Fruit fly (Drosophila melanogaster) whole organism, adult: ENCODE data around the gene CG3078.

Experiments
- CG11617 ChIP-seq: fragments of 200-800 bp; sonication (Bioruptor generic); optimal IDR thresholded peaks from 2 replicates; lab custom pipeline; 2017; ENCODE audit warnings: mild to moderate bottlenecking, missing biosample characterization, missing genetic modification reagents, missing genetic modification characterization
- CG12768 ChIP-seq: fragments of 200-800 bp; sonication (Bioruptor generic); optimal IDR thresholded peaks from 2 replicates; lab custom pipeline; 2017; ENCODE audit warnings: missing biosample characterization, missing genetic modification characterization, mild to moderate bottlenecking, moderate library complexity, missing genetic modification reagents
- CG14711 ChIP-seq: fragments of 200-800 bp; sonication (Bioruptor generic); optimal IDR thresholded peaks from 2 replicates; lab custom pipeline; 2018; ENCODE audit warnings: missing biosample characterization, mild to moderate bottlenecking, missing genetic modification characterization, moderate library complexity
- CG1620 ChIP-seq: fragments of 200-800 bp; sonication (Bioruptor generic); optimal IDR thresholded peaks from 2 replicates; lab custom pipeline; 2016; ENCODE audit warnings: missing biosample characterization, missing genetic modification characterization
- CG33017 ChIP-seq: fragments of 200-800 bp; sonication (Bioruptor generic); optimal IDR thresholded peaks from 2 replicates; lab custom pipeline; 2018; ENCODE audit warnings: missing biosample characterization, mild to moderate bottlenecking, missing genetic modification characterization, moderate library complexity
- CG5204 ChIP-seq: fragments of 200-800 bp; sonication (Bioruptor generic); optimal IDR thresholded peaks from 2 replicates; lab custom pipeline; 2016; ENCODE audit warnings: missing biosample characterization, missing genetic modification characterization
- CG7045 ChIP-seq: fragments of 200-800 bp; sonication (Bioruptor generic); optimal IDR thresholded peaks from 2 replicates; lab custom pipeline; 2017; ENCODE audit warnings: missing biosample characterization, mild to moderate bottlenecking, missing genetic modification characterization
- CG7101 ChIP-seq: fragments of 200-800 bp; sonication (Bioruptor generic); optimal IDR thresholded peaks from 2 replicates; lab custom pipeline; 2018; ENCODE audit warnings: missing biosample characterization, mild to moderate bottlenecking, missing genetic modification characterization, moderate library complexity
- Clk ChIP-seq: fragments of 200-800 bp; sonication (Bioruptor generic); optimal IDR thresholded peaks from 2 replicates; lab custom pipeline; 2017; ENCODE audit warnings: missing biosample characterization, missing genetic modification characterization
- Crg-1 ChIP-seq: fragments of 200-800 bp; sonication (Bioruptor generic); optimal IDR thresholded peaks from 2 replicates; lab custom pipeline; 2016; ENCODE audit warnings: missing biosample characterization, missing genetic modification characterization
- Hr96 ChIP-seq: fragments of 200-800 bp; sonication (Bioruptor generic); optimal IDR thresholded peaks from 2 replicates; lab custom pipeline; 2016; ENCODE audit warnings: missing biosample characterization, missing genetic modification characterization
- Mnt ChIP-seq: fragments of 200-800 bp; sonication (Bioruptor generic); optimal IDR thresholded peaks from 2 replicates; lab custom pipeline; 2016; ENCODE audit warnings: missing biosample characterization, mild to moderate bottlenecking, missing genetic modification characterization
- bab1 ChIP-seq: fragments of 200-800 bp; sonication (Bioruptor generic); optimal IDR thresholded peaks from 3 replicates; lab custom pipeline; 2019; ENCODE audit warnings: missing biosample characterization, mild to moderate bottlenecking, missing genetic modification characterization, moderate library complexity
- cic ChIP-seq: fragments of 200-800 bp; sonication (Bioruptor generic); optimal IDR thresholded peaks from 2 replicates; lab custom pipeline; 2017; ENCODE audit warnings: missing biosample characterization, mild to moderate bottlenecking, missing genetic modification characterization, moderate library complexity
- cnc ChIP-seq, 2 experiments: fragments of >200 bp; optimal IDR thresholded peaks; 2 replicates each; lab custom pipeline; 2017
- kay ChIP-seq: fragments of 200-800 bp; sonication (Bioruptor generic); peaks from one replicate; lab custom pipeline; 2016; ENCODE audit warnings: missing biosample characterization, missing genetic modification characterization, borderline replicate concordance
- ovo ChIP-seq: fragments of 200-800 bp; sonication (Bioruptor generic); optimal IDR thresholded peaks from 2 replicates; lab custom pipeline; 2016; ENCODE audit warnings: missing biosample characterization, missing genetic modification characterization
- pad ChIP-seq: fragments of 200-800 bp; sonication (Bioruptor generic); optimal IDR thresholded peaks from 3 replicates; lab custom pipeline; 2017; ENCODE audit warnings: missing biosample characterization, missing genetic modification characterization, mild to moderate bottlenecking, moderate library complexity, missing genetic modification reagents
- tj ChIP-seq: fragments of 200-800 bp; sonication (Bioruptor generic); optimal IDR thresholded peaks from 3 replicates; lab custom pipeline; 2017; ENCODE audit warnings: missing biosample characterization, mild to moderate bottlenecking, missing genetic modification characterization, moderate library complexity
- toe ChIP-seq: fragments of 200-800 bp; sonication (Bioruptor generic); optimal IDR thresholded peaks from 2 replicates; lab custom pipeline; 2016; ENCODE audit warnings: missing biosample characterization, missing genetic modification characterization

CG3078 gene

DNA sequence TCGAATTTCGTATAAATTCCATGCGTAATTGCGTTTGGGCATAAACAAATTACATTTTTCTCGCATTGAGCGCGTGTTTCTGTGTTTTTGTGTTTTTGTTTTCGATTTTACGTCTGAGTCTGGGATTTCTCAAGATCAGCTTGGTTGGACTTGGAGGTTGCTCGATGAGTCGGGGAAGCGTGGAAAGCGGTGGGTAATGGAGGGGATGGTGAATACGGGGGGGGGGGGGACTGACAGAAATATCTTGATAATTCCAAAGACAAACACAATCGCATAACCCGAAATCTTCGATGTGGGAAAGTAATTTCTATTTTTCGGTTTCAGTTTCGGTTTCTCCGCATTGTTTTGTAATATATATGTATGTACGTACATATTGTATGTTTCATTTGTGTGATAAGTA lies 45.6 kb upstream of the CG3078 start:
- TF ChIP-seq Clk (GFP tag; lab: Kevin White, UChicago) = no peak
- TF ChIP-seq toe (GFP tag; lab: Kevin White, UChicago) = no peak
- no peak for TF ChIP-seq CG33017 (tag; lab: Kevin White, UChicago)
- no peak for TF ChIP-seq Crg-1
- no peak for TF ChIP-seq pad (GFP tag; lab: Kevin White, UChicago)

- no peak for TF ChIP-seq pad (GFP tag; lab: Kevin White, UChicago)
- no peak for TF ChIP-seq CG7101 (tag; lab: Kevin White, UChicago)
- TF ChIP-seq CG7045 (GFP tag; lab: Kevin White, UChicago) = no peak
- TF ChIP-seq CG33017 (tag; lab: Kevin White, UChicago) = no peak
- TF ChIP-seq CG5204 = no peak
- TF ChIP-seq tj = no peak
- no peak for TF ChIP-seq CG11617 (GFP tag; lab: Kevin White, UChicago)
- no peak for TF ChIP-seq bab1 (GFP tag; lab: Kevin White, UChicago)
- TF ChIP-seq Clk (GFP tag; lab: Kevin White, UChicago) = no peak
- TF ChIP-seq CG12768 (GFP tag; lab: Kevin White, UChicago) = no peak
- no peak for TF ChIP-seq Crg-1
Observed at dm6 chrX:2304514-2305235, 45.0 kb upstream of the CG3078 start.

DNA sequence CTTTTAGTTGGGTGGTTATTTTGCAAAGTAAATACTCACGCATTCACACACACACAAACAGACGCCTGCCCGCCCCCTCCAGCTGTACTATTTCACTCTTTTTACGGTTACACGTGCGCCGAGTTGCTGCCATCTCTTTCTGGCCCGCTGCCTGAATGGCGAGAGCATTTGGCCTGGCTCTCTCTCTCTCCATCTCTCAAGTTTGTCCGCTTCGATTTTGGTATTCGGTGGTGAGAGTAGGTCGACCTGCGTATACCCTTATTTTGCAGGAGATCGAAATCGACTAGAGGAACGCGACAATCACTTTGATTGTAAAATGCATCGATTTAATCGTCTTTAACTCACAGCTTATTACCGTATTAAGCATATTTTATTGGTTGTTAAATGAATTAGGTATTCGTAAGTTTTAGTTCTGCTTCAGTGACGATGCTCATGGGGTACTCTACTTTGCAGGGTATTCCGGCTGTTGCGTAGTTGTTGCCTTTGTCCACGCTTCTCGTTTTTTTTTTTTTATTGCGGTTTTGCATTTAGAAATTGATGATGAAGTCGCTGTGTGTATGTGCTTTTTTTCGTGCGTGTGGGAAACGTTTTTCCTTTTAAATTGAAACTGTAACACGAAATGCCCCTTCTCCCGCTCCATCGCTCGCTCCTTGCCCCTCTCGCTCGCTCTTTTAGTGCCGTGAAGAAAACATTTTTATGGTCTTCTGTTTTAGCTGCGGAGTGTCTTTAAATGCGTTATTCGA lies 44.3 kb upstream of the CG3078 start:
- TF ChIP-seq Crg-1 = peak; percentile 22
- TF ChIP-seq ovo (GFP tag; lab: Kevin White, UChicago) = peak; percentile 43
- TF ChIP-seq CG1620 (GFP tag; lab: Kevin White, UChicago) = peak; percentile 37
- TF ChIP-seq CG14711 (tag; lab: Kevin White, UChicago) = peak; percentile 76
- TF ChIP-seq CG11617 (GFP tag; lab: Kevin White, UChicago) = peak; percentile 85
- TF ChIP-seq kay = no peak
- peak; percentile 70 for TF ChIP-seq tj
- TF ChIP-seq toe (GFP tag; lab: Kevin White, UChicago) = peak; percentile 21
- TF ChIP-seq cnc (optimal IDR thresholded peaks at IDR 0.05; lab: Kevin White, UChicago) = no peak
- peak; percentile 71 for TF ChIP-seq CG5204
- TF ChIP-seq CG7045 (GFP tag; lab: Kevin White, UChicago) = peak; percentile 48
- TF ChIP-seq Hr96 (GFP tag; lab: Kevin White, UChicago) = peak; percentile 91
- peak; percentile 18 for TF ChIP-seq Clk (GFP tag; lab: Kevin White, UChicago)
- TF ChIP-seq cic (GFP tag; lab: Kevin White, UChicago) = peak; percentile 75
- peak; percentile 66 for TF ChIP-seq CG12768 (GFP tag; lab: Kevin White, UChicago)
- peak; percentile 96 for TF ChIP-seq pad (GFP tag; lab: Kevin White, UChicago)
- TF ChIP-seq CG33017 (tag; lab: Kevin White, UChicago) = peak; percentile 80
- peak; percentile 97 for TF ChIP-seq Mnt (GFP tag; lab: Kevin White, UChicago)
- TF ChIP-seq CG7101 (tag; lab: Kevin White, UChicago) = peak; percentile 86
- peak; percentile 89 for TF ChIP-seq bab1 (GFP tag; lab: Kevin White, UChicago)

DNA sequence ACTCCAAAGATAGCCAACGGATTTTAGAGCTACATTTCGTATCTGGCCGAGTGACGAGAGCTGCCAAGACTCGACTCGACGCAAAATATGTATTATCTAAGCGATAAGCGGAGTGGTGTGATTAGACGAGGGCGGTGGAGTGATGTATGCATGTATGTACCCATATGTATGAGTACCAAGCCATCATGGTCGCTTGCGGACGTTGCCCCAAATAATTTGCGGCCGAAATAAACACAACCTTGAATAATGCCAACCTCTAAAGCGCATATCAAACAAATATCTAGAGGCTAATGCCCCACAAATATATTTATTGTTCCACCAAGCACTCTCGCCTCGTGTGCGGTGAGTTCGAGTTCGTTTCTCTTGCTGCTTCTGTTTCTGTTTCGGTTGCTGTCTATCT lies 43.2 kb upstream of the CG3078 start:
- TF ChIP-seq CG14711 (tag; lab: Kevin White, UChicago) (no peak), CG5204 (no peak)

DNA sequence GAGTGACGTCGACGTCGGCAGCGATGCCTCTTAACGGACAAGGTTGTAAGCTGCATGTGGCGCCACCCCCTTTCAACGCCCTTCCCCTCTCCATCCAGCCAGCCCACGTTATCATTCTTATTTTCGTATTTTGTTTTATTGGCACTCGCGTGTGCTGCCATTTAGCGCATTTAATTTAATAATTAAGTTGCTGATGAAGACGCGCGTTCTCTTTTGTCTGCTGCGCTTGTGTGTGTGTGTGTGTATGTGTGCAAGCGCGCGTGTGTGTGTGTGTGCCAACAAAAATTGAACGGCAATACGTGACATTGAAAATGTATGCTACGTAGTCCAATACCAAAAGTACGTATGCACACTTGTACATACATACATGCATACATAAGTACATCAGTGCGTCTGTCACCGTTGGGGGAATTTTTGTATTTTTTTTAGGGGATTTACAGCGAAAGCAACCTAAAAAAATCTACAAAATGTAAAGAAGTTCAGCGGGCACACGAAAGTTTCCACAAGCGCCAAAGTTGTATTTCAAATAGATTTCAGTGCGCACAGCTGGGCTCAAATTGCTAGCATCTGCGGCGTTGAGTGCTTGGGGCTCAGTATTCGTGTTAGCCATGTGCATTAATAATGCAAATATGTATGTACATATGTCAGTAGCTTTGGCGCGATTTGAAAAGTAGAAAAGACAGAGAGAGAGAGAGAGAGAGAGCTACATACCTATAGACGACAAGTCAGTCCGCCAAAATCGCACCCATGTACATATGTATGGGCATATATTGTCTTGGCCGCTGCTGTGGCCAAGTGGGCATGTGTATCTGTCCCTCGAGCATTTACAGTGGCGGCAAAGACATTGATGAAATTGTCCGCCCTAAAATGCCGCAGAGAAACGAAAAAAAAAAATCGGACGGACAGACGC lies 42.2 kb upstream of the CG3078 start:
- TF ChIP-seq Crg-1 (no peak), cic (GFP tag; lab: Kevin White, UChicago) (no peak), CG14711 (tag; lab: Kevin White, UChicago) (peak; percentile 41), CG7101 (tag; lab: Kevin White, UChicago) (peak; percentile 58), tj (no peak), pad (GFP tag; lab: Kevin White, UChicago) (peak; percentile 1), CG12768 (GFP tag; lab: Kevin White, UChicago) (no peak), CG11617 (GFP tag; lab: Kevin White, UChicago) (peak; percentile 19), CG33017 (tag; lab: Kevin White, UChicago) (no peak), toe (GFP tag; lab: Kevin White, UChicago) (no peak), CG7045 (GFP tag; lab: Kevin White, UChicago) (peak; percentile 11), ovo (GFP tag; lab: Kevin White, UChicago) (no peak), CG1620 (GFP tag; lab: Kevin White, UChicago) (no peak), Mnt (GFP tag; lab: Kevin White, UChicago) (no peak), Clk (GFP tag; lab: Kevin White, UChicago) (no peak), cnc (optimal IDR thresholded peaks at IDR 0.05; lab: Kevin White, UChicago) (no peak), kay (no peak), CG5204 (no peak), bab1 (GFP tag; lab: Kevin White, UChicago) (peak; percentile 53), Hr96 (GFP tag; lab: Kevin White, UChicago) (no peak)
